Worm (Caenorhabditis elegans) whole organism, L3 larva: ENCODE data around the gene scrm-5.

Source experiments
- aly-2 ChIP-seq: fragments of 150-350 bp; optimal IDR thresholded peaks from 2 replicates; lab custom pipeline; 2014; ENCODE audit warnings: missing biosample characterization, missing genetic modification characterization
- ceh-82 ChIP-seq: fragments of 150-350 bp; optimal IDR thresholded peaks from 2 replicates; lab custom pipeline; 2014; ENCODE audit warnings: missing biosample characterization, missing genetic modification characterization
- elt-3 ChIP-seq, 3 experiments: fragments of 150-350 bp in 1 of 3; sonication (generic microtip) in 2 of 3; optimal IDR thresholded peaks; 2 replicates in 2 of 3; 4 replicates in 1 of 3; lab custom pipeline; 2014 to 2017; ENCODE audit warnings: missing biosample characterization in 3 of 3, missing genetic modification characterization in 3 of 3
- hmg-11 ChIP-seq: sonication (generic microtip); optimal IDR thresholded peaks from 2 replicates; lab custom pipeline; 2016; ENCODE audit warnings: missing genetic modification characterization, missing compliant biosample characterization
- jun-1 ChIP-seq: fragments of 150-350 bp; optimal IDR thresholded peaks from 2 replicates; lab custom pipeline; 2014; ENCODE audit warnings: missing biosample characterization, missing genetic modification reagents, missing genetic modification characterization
- lin-39 ChIP-seq: fragments of 150-350 bp; optimal IDR thresholded peaks from 2 replicates; lab custom pipeline; 2018; ENCODE audit warnings: missing biosample characterization, missing genetic modification reagents, missing genetic modification characterization
- nhr-237 ChIP-seq: fragments of 150-350 bp; optimal IDR thresholded peaks from 2 replicates; lab custom pipeline; 2014; ENCODE audit warnings: missing biosample characterization, missing genetic modification characterization
- nhr-43 ChIP-seq: sonication (generic microtip); optimal IDR thresholded peaks from 2 replicates; lab custom pipeline; 2016; ENCODE audit warnings: mild to moderate bottlenecking, missing genetic modification characterization, missing compliant biosample characterization; ENCODE audit not compliant: poor library complexity, severe bottlenecking
- pha-4 ChIP-seq: fragments of 150-350 bp; optimal IDR thresholded peaks from 2 replicates; lab custom pipeline; 2014; ENCODE audit warnings: missing biosample characterization, missing genetic modification reagents, missing genetic modification characterization
- unc-62 ChIP-seq: fragments of 150-350 bp; sonication (generic microtip); optimal IDR thresholded peaks from 4 replicates; lab custom pipeline; 2014; ENCODE audit warnings: missing biosample characterization, missing genetic modification reagents, missing genetic modification characterization
- zag-1 ChIP-seq: fragments of 150-350 bp; optimal IDR thresholded peaks from 2 replicates; lab custom pipeline; 2014; ENCODE audit warnings: missing biosample characterization, missing genetic modification characterization
- ztf-11 ChIP-seq: fragments of 150-350 bp; optimal IDR thresholded peaks from 2 replicates; lab custom pipeline; 2014; ENCODE audit warnings: missing biosample characterization, missing genetic modification characterization

DNA sequence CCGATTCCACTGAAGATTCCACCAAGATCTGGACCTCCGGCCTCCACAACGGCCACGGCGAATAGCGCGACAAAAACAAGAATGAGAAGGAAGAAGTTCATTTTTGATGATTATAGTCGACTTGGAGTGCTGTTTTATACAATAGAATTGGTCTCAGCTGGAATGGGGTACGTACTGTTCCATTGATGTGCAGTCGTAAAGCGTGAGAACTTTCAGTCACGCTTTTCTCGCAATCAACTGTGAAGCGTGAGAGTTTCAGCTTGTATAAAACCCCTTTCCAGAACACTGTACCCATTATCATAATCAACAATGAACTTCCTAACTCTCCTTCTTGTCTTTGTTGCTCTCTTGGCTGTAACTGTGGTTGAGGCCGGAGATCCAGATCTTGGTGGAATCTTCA lies 46.6 kb upstream of the scrm-5 start, which contains the start of the genes F49F1.4 and F49F1.2:
- TF ChIP-seq unc-62 (GFP tag; lab: Kevin White, UChicago) (no peak), jun-1 (tag; lab: Kevin White, UChicago) (no peak), ceh-82 (tag; lab: Kevin White, UChicago) (no peak), zag-1 (tag; lab: Kevin White, UChicago) (no peak), nhr-237 (no peak), pha-4 (tag; lab: Kevin White, UChicago) (no peak), hmg-11 (tag; lab: Kevin White, UChicago) (no peak), elt-3 (tag; optimal IDR thresholded peaks at IDR 0.05; lab: Kevin White, UChicago) (no peak), nhr-43 (no peak), aly-2 (no peak), lin-39 (no peak), ztf-11 (tag; lab: Kevin White, UChicago) (no peak)
